Fruit fly (Drosophila melanogaster): Measurements from ENCODE around the gene CG14384.

DNA sequence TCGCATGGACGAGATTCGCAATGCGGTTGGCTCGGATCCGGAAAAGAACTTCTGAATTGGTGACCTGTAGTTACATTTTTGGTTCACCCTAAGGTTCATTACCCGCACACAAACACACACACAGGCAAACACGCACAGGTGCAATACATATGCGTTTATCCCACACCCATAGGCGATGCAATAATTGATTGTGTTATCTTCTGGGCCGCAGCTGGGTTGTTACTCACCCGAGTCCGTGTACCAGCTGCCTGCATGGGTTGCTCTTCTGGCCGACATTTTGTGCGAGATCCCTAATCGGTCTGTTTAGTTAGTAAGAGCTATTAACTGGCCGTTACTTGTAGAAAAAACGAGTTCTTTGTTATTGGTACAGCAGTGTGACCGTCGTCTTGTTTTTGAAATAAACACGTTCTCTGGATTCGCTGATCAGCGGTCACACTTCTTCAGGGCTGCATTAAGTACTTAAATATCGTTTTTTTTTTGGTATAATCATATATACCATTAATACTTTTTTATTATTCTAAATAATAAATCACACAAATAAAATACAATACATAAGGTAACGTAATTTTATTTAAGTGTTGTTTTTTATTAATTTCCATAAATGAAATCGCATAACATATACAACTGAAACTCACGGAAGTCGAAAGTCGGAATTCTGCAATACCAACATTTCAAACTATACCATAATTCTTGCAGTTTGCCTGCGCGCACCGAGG lies 43.6 kb upstream of the CG14384 start, which contains the start of gene CG8031:
- TF ChIP-seq CG6792 (GFP tag; optimal IDR thresholded peaks at IDR 0.05) = no peak
- no peak for TF ChIP-seq CG7368 (GFP tag; optimal IDR thresholded peaks at IDR 0.05)
- no peak for TF ChIP-seq spab (GFP tag; optimal IDR thresholded peaks at IDR 0.05)
- 0 out of 3 replicates have a peak, but pooled peaks have one; percentile 28 for TF ChIP-seq CG8119 (GFP tag; IDR thresholded peaks at IDR 0.05)
- peak; percentile 2 for TF ChIP-seq CG6854 (GFP tag; optimal IDR thresholded peaks at IDR 0.05)
- TF ChIP-seq Gug (GFP tag; IDR thresholded peaks at IDR 0.05) = no peak
- no peak for TF ChIP-seq CG11762 (GFP tag; optimal IDR thresholded peaks at IDR 0.05; ENCODE audit: insufficient read depth)
- no peak for TF ChIP-seq CG6808 (GFP tag; optimal IDR thresholded peaks at IDR 0.05)
- no peak for TF ChIP-seq Hr38 (GFP tag; optimal IDR thresholded peaks at IDR 0.05)
- no peak for TF ChIP-seq cyc (GFP tag; optimal IDR thresholded peaks at IDR 0.05)
- no peak for TF ChIP-seq svp (GFP tag)
- TF ChIP-seq fkh (GFP tag; optimal IDR thresholded peaks at IDR 0.05) = no peak
